Fruit fly (Drosophila melanogaster) whole organism, embryonic: Measurements from ENCODE around the gene Vps2.

Experiments used
- BEAF-32 ChIP-seq: fragments of 200-800 bp; sonication (Bioruptor generic); optimal IDR thresholded peaks from 3 replicates; lab custom pipeline; 2017; ENCODE audit warnings: missing biosample characterization, missing genetic modification characterization, mild to moderate bottlenecking, moderate library complexity, missing genetic modification reagents
- CG10565 ChIP-seq: fragments of 200-800 bp; sonication (Bioruptor generic); optimal IDR thresholded peaks from 3 replicates; lab custom pipeline; 2016; ENCODE audit warnings: missing biosample characterization, mild to moderate bottlenecking, missing genetic modification characterization
- CG10654 ChIP-seq: fragments of 200-800 bp; sonication (Bioruptor generic); optimal IDR thresholded peaks from 2 replicates; lab custom pipeline; 2016; ENCODE audit warnings: missing biosample characterization, missing genetic modification characterization
- CG12391 ChIP-seq: fragments of 200-800 bp; sonication (Bioruptor generic); optimal IDR thresholded peaks from 3 replicates; lab custom pipeline; 2018; ENCODE audit warnings: missing biosample characterization, mild to moderate bottlenecking, missing genetic modification characterization, moderate library complexity
- CG12769 ChIP-seq: fragments of 200-800 bp; sonication (Bioruptor generic); optimal IDR thresholded peaks from 2 replicates; lab custom pipeline; 2019; ENCODE audit warnings: missing biosample characterization, mild to moderate bottlenecking, missing genetic modification characterization, moderate library complexity
- CG13424 ChIP-seq: fragments of 200-800 bp; sonication (Bioruptor generic); optimal IDR thresholded peaks from 2 replicates; lab custom pipeline; 2019; ENCODE audit warnings: missing biosample characterization, mild to moderate bottlenecking, missing genetic modification characterization, moderate library complexity
- CG14710 ChIP-seq: fragments of 200-800 bp; sonication (Bioruptor generic); optimal IDR thresholded peaks from 3 replicates; lab custom pipeline; 2019; ENCODE audit warnings: missing biosample characterization, mild to moderate bottlenecking, missing genetic modification characterization, moderate library complexity
- CG17186 ChIP-seq: fragments of 200-800 bp; sonication (Bioruptor generic); optimal IDR thresholded peaks from 3 replicates; lab custom pipeline; 2017; ENCODE audit warnings: missing biosample characterization, missing genetic modification reagents, missing genetic modification characterization
- CG17912 ChIP-seq: fragments of 200-800 bp; sonication (Bioruptor generic); optimal IDR thresholded peaks from 2 replicates; lab custom pipeline; 2018; ENCODE audit warnings: missing biosample characterization, mild to moderate bottlenecking, missing genetic modification characterization
- CG18619 ChIP-seq: fragments of 200-800 bp; sonication (Bioruptor generic); optimal IDR thresholded peaks from 3 replicates; lab custom pipeline; 2017; ENCODE audit warnings: missing biosample characterization, mild to moderate bottlenecking, missing genetic modification characterization
- CG2202 ChIP-seq: fragments of 200-800 bp; sonication (Bioruptor generic); optimal IDR thresholded peaks from 2 replicates; lab custom pipeline; 2018; ENCODE audit warnings: missing biosample characterization, mild to moderate bottlenecking, missing genetic modification characterization
- CG31388 ChIP-seq: fragments of 200-800 bp; sonication (Bioruptor generic); optimal IDR thresholded peaks from 2 replicates; lab custom pipeline; 2016; ENCODE audit warnings: missing biosample characterization, missing genetic modification characterization
- CG31441 ChIP-seq: fragments of 200-800 bp; sonication (Bioruptor generic); IDR thresholded peaks from 2 replicates; pipeline ENCODE4 v1.3.6; 2022; ENCODE audit warnings: missing biosample characterization, missing genetic modification characterization
- CG3163 ChIP-seq: fragments of 200-800 bp; sonication (Bioruptor generic); optimal IDR thresholded peaks from 3 replicates; lab custom pipeline; 2016; ENCODE audit warnings: missing biosample characterization, missing genetic modification characterization
- CG4282 ChIP-seq: fragments of 200-800 bp; sonication (Bioruptor generic); optimal IDR thresholded peaks from 2 replicates; lab custom pipeline; 2016; ENCODE audit warnings: missing biosample characterization, missing genetic modification characterization
- CG4404 ChIP-seq: fragments of 200-800 bp; sonication (Bioruptor generic); IDR thresholded peaks from 2 replicates; pipeline ENCODE4 v1.3.6; 2022; ENCODE audit warnings: missing biosample characterization, missing genetic modification characterization
- CG4820 ChIP-seq: fragments of 200-800 bp; sonication (Bioruptor generic); optimal IDR thresholded peaks from 3 replicates; lab custom pipeline; 2016; ENCODE audit warnings: missing biosample characterization, missing genetic modification characterization
- CG4854 ChIP-seq: fragments of 200-800 bp; sonication (Bioruptor generic); optimal IDR thresholded peaks from 2 replicates; lab custom pipeline; 2016; ENCODE audit warnings: missing biosample characterization, missing genetic modification characterization, inconsistent platforms
- CG7271 ChIP-seq: fragments of 200-800 bp; sonication (Bioruptor generic); optimal IDR thresholded peaks from 2 replicates; lab custom pipeline; 2018; ENCODE audit warnings: missing biosample characterization, mild to moderate bottlenecking, missing genetic modification characterization, moderate library complexity
- CG7745 ChIP-seq: fragments of 200-800 bp; sonication (Bioruptor generic); optimal IDR thresholded peaks from 2 replicates; lab custom pipeline; 2018; ENCODE audit warnings: missing biosample characterization, mild to moderate bottlenecking, missing genetic modification characterization, moderate library complexity
- CG7928 ChIP-seq: fragments of 200-800 bp; sonication (Bioruptor generic); optimal IDR thresholded peaks from 2 replicates; lab custom pipeline; 2017; ENCODE audit warnings: missing biosample characterization, mild to moderate bottlenecking, missing genetic modification characterization
- CG8281 ChIP-seq: fragments of 200-800 bp; sonication (Bioruptor generic); optimal IDR thresholded peaks from 2 replicates; lab custom pipeline; 2018; ENCODE audit warnings: missing biosample characterization, mild to moderate bottlenecking, missing genetic modification characterization, moderate library complexity
- Dp ChIP-seq: fragments of 200-800 bp; sonication (Bioruptor generic); optimal IDR thresholded peaks from 2 replicates; lab custom pipeline; 2018; ENCODE audit warnings: missing biosample characterization, mild to moderate bottlenecking, missing genetic modification characterization, moderate library complexity
- ERR ChIP-seq: fragments of 200-800 bp; sonication (Bioruptor generic); optimal IDR thresholded peaks from 2 replicates; lab custom pipeline; 2016; ENCODE audit warnings: missing biosample characterization, missing genetic modification characterization
- Eip74EF ChIP-seq, 2 experiments: fragments of 200-800 bp in 1 of 2; fragments of >200 bp in 1 of 2; sonication (Bioruptor generic) in 1 of 2; optimal IDR thresholded peaks; 2 replicates each; lab custom pipeline; 2017 to 2019; ENCODE audit warnings: missing biosample characterization in 2 of 2, missing genetic modification characterization in 2 of 2, mild to moderate bottlenecking in 1 of 2, moderate library complexity in 1 of 2
- Hr39 ChIP-seq: fragments of >200 bp; optimal IDR thresholded peaks from 2 replicates; lab custom pipeline; 2017
- Lhr ChIP-seq: fragments of 200-800 bp; sonication (Bioruptor generic); optimal IDR thresholded peaks from 3 replicates; lab custom pipeline; 2017; ENCODE audit warnings: mild to moderate bottlenecking, missing biosample characterization, missing genetic modification reagents, missing genetic modification characterization
- Mes4 ChIP-seq: fragments of 200-800 bp; sonication (Bioruptor generic); optimal IDR thresholded peaks from 2 replicates; lab custom pipeline; 2016; ENCODE audit warnings: missing biosample characterization, missing genetic modification characterization
- Ravus ChIP-seq: fragments of 200-800 bp; sonication (Bioruptor generic); IDR thresholded peaks from 2 replicates; pipeline ENCODE4 v1.3.6; 2022; ENCODE audit warnings: missing biosample characterization, missing genetic modification characterization
- Six4 ChIP-seq: fragments of 200-800 bp; sonication (Bioruptor generic); optimal IDR thresholded peaks from 2 replicates; lab custom pipeline; 2016; ENCODE audit warnings: missing biosample characterization, missing genetic modification characterization
- YL-1 ChIP-seq: fragments of 200-800 bp; sonication (Bioruptor generic); optimal IDR thresholded peaks from 3 replicates; lab custom pipeline; 2017; ENCODE audit warnings: missing biosample characterization, mild to moderate bottlenecking, missing genetic modification characterization
- amos ChIP-seq: fragments of 200-800 bp; sonication (Bioruptor generic); IDR thresholded peaks from 2 replicates; pipeline ENCODE4 v1.3.6; 2022; ENCODE audit warnings: missing biosample characterization, missing genetic modification characterization; ENCODE audit not compliant: partially characterized antibody
- ash1 ChIP-seq: fragments of 200-800 bp; sonication (Bioruptor generic); optimal IDR thresholded peaks from 2 replicates; lab custom pipeline; 2018; ENCODE audit warnings: missing biosample characterization, mild to moderate bottlenecking, missing genetic modification characterization
- bigmax ChIP-seq: fragments of 200-800 bp; sonication (Bioruptor generic); optimal IDR thresholded peaks from 2 replicates; lab custom pipeline; 2018; ENCODE audit warnings: missing biosample characterization, mild to moderate bottlenecking, missing genetic modification characterization
- bsh ChIP-seq, 2 experiments: fragments of 200-800 bp; sonication (Bioruptor generic); optimal IDR thresholded peaks; 2 replicates each; lab custom pipeline; 2017 to 2018; ENCODE audit warnings: mild to moderate bottlenecking in 2 of 2, missing biosample characterization in 2 of 2, missing genetic modification characterization in 2 of 2, moderate library complexity in 1 of 2
- cg ChIP-seq: fragments of 200-800 bp; sonication (Bioruptor generic); optimal IDR thresholded peaks from 3 replicates; lab custom pipeline; 2019; ENCODE audit warnings: missing biosample characterization, mild to moderate bottlenecking, missing genetic modification characterization, moderate library complexity
- crc ChIP-seq: fragments of 200-800 bp; sonication (Bioruptor generic); optimal IDR thresholded peaks from 2 replicates; lab custom pipeline; 2016; ENCODE audit warnings: missing biosample characterization, missing genetic modification characterization
- crp ChIP-seq, 2 experiments: fragments of 200-800 bp; sonication (Bioruptor generic); optimal IDR thresholded peaks; 2 replicates in 1 of 2; 3 replicates in 1 of 2; lab custom pipeline; 2017; ENCODE audit warnings: missing biosample characterization in 2 of 2, missing genetic modification characterization in 2 of 2, mild to moderate bottlenecking in 1 of 2, moderate library complexity in 1 of 2
- dysf ChIP-seq: fragments of 200-800 bp; sonication (Bioruptor generic); IDR thresholded peaks from 3 replicates; pipeline ENCODE4 v1.3.6; 2022; ENCODE audit warnings: missing biosample characterization, missing genetic modification characterization
- fd96Cb ChIP-seq: fragments of 200-800 bp; sonication (Bioruptor generic); optimal IDR thresholded peaks from 2 replicates; lab custom pipeline; 2018; ENCODE audit warnings: missing biosample characterization, mild to moderate bottlenecking, missing genetic modification characterization, moderate library complexity
- gce ChIP-seq: fragments of 200-800 bp; sonication (Bioruptor generic); IDR thresholded peaks from 3 replicates; pipeline ENCODE4 v1.3.6; 2022; ENCODE audit warnings: missing biosample characterization, missing genetic modification characterization
- gcm2 ChIP-seq: fragments of 200-800 bp; sonication (Bioruptor generic); optimal IDR thresholded peaks from 2 replicates; lab custom pipeline; 2016; ENCODE audit warnings: missing biosample characterization, missing genetic modification characterization
- ind ChIP-seq: fragments of 200-800 bp; sonication (Bioruptor generic); optimal IDR thresholded peaks from 3 replicates; lab custom pipeline; 2016; ENCODE audit warnings: missing biosample characterization, missing genetic modification characterization
- lov ChIP-seq, 2 experiments: fragments of 200-800 bp in 1 of 2; fragments of >200 bp in 1 of 2; sonication (Bioruptor generic) in 1 of 2; IDR thresholded peaks in 1 of 2; optimal IDR thresholded peaks in 1 of 2; 2 replicates in 1 of 2; 3 replicates in 1 of 2; pipeline versions ENCODE4 v1.3.6 to Lab custom; 2017 to 2022; ENCODE audit warnings: missing biosample characterization in 1 of 2, missing genetic modification characterization in 1 of 2
- schlank ChIP-seq: fragments of 200-800 bp; sonication (Bioruptor generic); optimal IDR thresholded peaks from 2 replicates; lab custom pipeline; 2018; ENCODE audit warnings: missing biosample characterization, mild to moderate bottlenecking, missing genetic modification characterization
- sens ChIP-seq: fragments of 200-800 bp; sonication (Bioruptor generic); peaks from one replicate; lab custom pipeline; 2016; ENCODE audit warnings: missing biosample characterization, missing genetic modification characterization

Vps2 gene

DNA sequence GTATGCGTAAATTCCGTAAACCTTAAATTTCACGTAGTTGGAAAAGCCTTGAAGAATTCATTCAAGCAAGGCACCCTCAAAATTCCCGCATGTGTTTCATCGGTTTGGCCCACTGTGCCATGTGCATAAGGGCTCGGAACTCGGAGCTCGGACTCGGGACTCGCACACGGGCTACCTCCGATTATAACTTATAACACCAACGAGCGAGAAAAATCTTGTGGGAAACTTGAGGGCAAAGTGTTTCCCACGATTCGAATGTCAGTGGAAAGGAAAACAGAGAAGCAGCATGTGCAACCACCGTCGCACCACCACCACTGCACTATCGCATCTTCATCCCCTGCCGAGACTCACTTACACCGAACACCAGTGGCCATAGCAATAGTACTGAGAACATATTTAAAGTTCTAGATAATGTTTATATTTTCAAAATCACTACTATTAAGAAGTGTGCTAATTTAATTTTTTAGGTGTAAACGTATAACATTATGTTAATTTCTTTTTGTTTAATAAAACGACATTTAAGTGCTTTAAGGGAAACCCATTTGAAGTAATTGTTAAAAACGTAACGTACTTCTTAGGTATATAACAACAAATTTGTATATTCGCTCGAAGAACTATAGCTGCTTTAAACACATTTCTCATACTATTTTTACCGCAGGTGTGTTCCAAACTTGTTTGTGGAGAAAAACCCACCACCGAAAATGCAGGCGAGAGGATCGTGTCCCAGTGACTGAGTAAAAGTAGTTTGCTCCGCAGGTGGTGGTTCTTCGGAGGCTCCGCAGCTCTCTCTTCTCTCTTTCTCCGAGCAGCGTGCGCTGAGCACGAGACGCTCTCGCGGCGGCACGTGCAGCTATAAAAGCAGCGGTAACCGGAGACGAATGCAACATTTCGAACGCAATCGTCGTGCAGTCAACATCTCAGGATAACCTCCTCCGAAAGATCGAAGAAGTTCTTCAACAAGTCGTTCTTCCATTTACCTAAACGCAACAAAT is 16.2 kb upstream of the Vps2 start (continued):
- TF ChIP-seq Mes4 (peak; percentile 79), CG4820 (GFP tag; lab: Kevin White, UChicago) (peak; percentile 88), CG8281 (tag; lab: Kevin White, UChicago) (peak; percentile 77), Six4 (GFP tag; lab: Kevin White, UChicago) (peak; percentile 74), CG18619 (GFP tag; lab: Kevin White, UChicago) (peak; percentile 84), dysf (GFP tag; lab: Robert Waterston, UW) (peak; percentile 74; the same call in 2 of the 3 replicates), bsh (GFP tag; optimal IDR thresholded peaks at IDR 0.05; lab: Kevin White, UChicago) (peak; percentile 84 to 96), sens (GFP tag; lab: Kevin White, UChicago) (peak; percentile 99), CG10654 (GFP tag; lab: Kevin White, UChicago) (peak; percentile 53), crc (peak; percentile 52), CG4404 (GFP tag; lab: Robert Waterston, UW) (peak; percentile 86), schlank (tag; lab: Kevin White, UChicago) (no peak), amos (GFP tag; lab: Robert Waterston, UW) (peak; percentile 23; the same call in 1 of the 2 replicates), CG4854 (GFP tag; lab: Kevin White, UChicago) (peak; percentile 65), ash1 (no peak), CG2202 (tag; lab: Kevin White, UChicago) (peak; percentile 96), CG4282 (GFP tag; lab: Kevin White, UChicago) (peak; percentile 80), CG7928 (no peak), crp (GFP tag; optimal IDR thresholded peaks at IDR 0.05; lab: Kevin White, UChicago) (peak in 1 of 2 experiments; percentile 47), CG12391 (tag; lab: Kevin White, UChicago) (peak; percentile 97), CG17912 (no peak), CG14710 (peak; percentile 98), Hr39 (lab: Kevin White, UChicago) (no peak), CG10565 (GFP tag; lab: Kevin White, UChicago) (peak; percentile 17), fd96Cb (tag; lab: Kevin White, UChicago) (peak; percentile 94), Eip74EF (GFP tag; optimal IDR thresholded peaks at IDR 0.05; lab: Kevin White, UChicago) (peak in 1 of 2 experiments; percentile 94), BEAF-32 (GFP tag; lab: Kevin White, UChicago) (peak; percentile 2), CG17186 (GFP tag; lab: Kevin White, UChicago) (peak; percentile 58), CG7271 (peak; percentile 90), bigmax (no peak), Ravus (no peak), CG12769 (tag; lab: Kevin White, UChicago) (peak; percentile 37), lov (optimal IDR thresholded peaks at IDR 0.05; lab: Kevin White, UChicago) (no peak), lov (GFP tag; IDR thresholded peaks at IDR 0.05; lab: Robert Waterston, UW) (peak; percentile 36; the same call in 2 of the 3 replicates), Lhr (peak; percentile 86), CG31388 (peak; percentile 55), CG7745 (peak; percentile 76), ERR (GFP tag; lab: Kevin White, UChicago) (no peak), CG3163 (peak; percentile 28), ind (GFP tag; lab: Kevin White, UChicago) (peak; percentile 55), YL-1 (peak; percentile 74), cg (GFP tag; lab: Kevin White, UChicago) (peak; percentile 64), CG31441 (GFP tag; lab: Robert Waterston, UW) (peak; percentile 98), Dp (GFP tag; lab: Kevin White, UChicago) (no peak), gcm2 (GFP tag; lab: Kevin White, UChicago) (peak; percentile 42), CG13424 (tag; lab: Kevin White, UChicago) (peak; percentile 95), gce (no peak; the same call in 2 of the 3 replicates)
